Worm (Caenorhabditis elegans): Measurements from ENCODE around the gene des-2.
A peak's percentile ranks its signal among the peaks of the same experiment; 100 is the strongest.

The des-2 gene

DNA sequence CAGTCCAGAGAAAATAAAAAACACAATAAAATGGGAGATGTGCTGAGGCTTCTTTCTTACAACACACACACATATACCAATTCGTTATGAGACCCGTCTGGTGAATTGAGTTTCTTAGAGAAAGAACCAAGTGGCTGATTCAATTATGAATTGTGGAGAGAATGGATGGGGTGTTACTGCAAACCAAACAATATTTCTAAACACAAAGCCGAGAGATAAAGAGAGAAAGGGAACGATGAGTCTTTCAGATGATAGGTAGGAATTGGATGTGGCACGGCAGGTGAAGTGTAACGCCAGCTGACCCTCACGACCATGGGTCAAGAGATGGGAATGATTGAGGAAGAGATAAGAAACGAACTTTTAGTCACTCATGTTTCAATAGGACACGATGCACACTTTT, 24.8 kb upstream of the des-2 start, which contains the start of gene mig-17:
mig-17 (plus strand) TSS at position 389 of the 400 bp plus-strand sequence.
- TF ChIP-seq lin-11 (tag; optimal IDR thresholded peaks at IDR 0.05) (no peak), ceh-18 (tag; optimal IDR thresholded peaks at IDR 0.05) (no peak), unc-42 (tag; optimal IDR thresholded peaks at IDR 0.05) (peak; percentile 85), unc-55 (GFP tag; optimal IDR thresholded peaks at IDR 0.05) (peak; percentile 36)

DNA sequence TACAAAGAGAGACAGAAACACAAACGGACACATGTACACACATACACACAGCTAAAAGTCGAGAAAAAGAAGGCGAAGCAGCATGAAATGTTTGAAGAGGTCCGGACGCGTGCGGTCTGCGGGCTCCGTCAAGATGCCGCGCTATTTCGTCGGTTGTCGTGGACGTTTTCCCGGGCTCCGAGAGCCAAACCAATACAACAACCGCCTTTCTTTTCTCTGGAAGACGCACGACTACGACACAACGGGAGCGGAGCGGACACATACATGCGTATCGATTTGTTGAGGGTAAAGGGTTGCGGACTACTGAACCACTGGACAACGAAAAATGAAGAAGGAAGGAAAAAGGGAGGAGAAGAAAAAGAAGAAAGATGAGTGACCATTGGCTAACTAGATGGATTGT, 23.9 kb upstream of the des-2 start:
- TF ChIP-seq hlh-8 (tag; optimal IDR thresholded peaks at IDR 0.05) (no peak), ama-1 (optimal IDR thresholded peaks at IDR 0.05) (no peak), npax-4 (tag; optimal IDR thresholded peaks at IDR 0.05) (no peak), ceh-31 (tag; optimal IDR thresholded peaks at IDR 0.05) (peak; percentile 51), ceh-18 (tag; optimal IDR thresholded peaks at IDR 0.05) (peak; percentile 6), elt-2 (tag; optimal IDR thresholded peaks at IDR 0.05) (no peak), madf-2 (tag; optimal IDR thresholded peaks at IDR 0.05) (no peak), Y22D7AL.16 (tag; optimal IDR thresholded peaks at IDR 0.05) (no peak), K09A11.1 (tag; optimal IDR thresholded peaks at IDR 0.05; ENCODE audit: insufficient read depth) (no peak), ceh-34 (tag; optimal IDR thresholded peaks at IDR 0.05) (peak; percentile 39), gmeb-2 (tag; optimal IDR thresholded peaks at IDR 0.05) (no peak), sox-2 (GFP tag; IDR thresholded peaks at IDR 0.05) (no peak), ets-4 (tag; optimal IDR thresholded peaks at IDR 0.05) (no peak), ceh-48 (tag; optimal IDR thresholded peaks at IDR 0.05) (peak; percentile 89), ceh-30 (tag; optimal IDR thresholded peaks at IDR 0.05) (no peak), zip-5 (tag; optimal IDR thresholded peaks at IDR 0.05) (no peak), dve-1 (tag; optimal IDR thresholded peaks at IDR 0.05) (no peak), odd-2 (tag; optimal IDR thresholded peaks at IDR 0.05) (no peak), pat-9 (tag; optimal IDR thresholded peaks at IDR 0.05) (no peak), C38D4.7 (GFP tag; optimal IDR thresholded peaks at IDR 0.05) (no peak), ceh-45 (GFP tag; IDR thresholded peaks at IDR 0.05) (no peak), ceh-14 (tag; optimal IDR thresholded peaks at IDR 0.05) (peak; percentile 44), pag-3 (tag; optimal IDR thresholded peaks at IDR 0.05; ENCODE audit: borderline replicate concordance) (no peak), unc-3 (GFP tag; conservative IDR thresholded peaks at IDR 0.05) (no peak), unc-3 (tag; optimal IDR thresholded peaks at IDR 0.05) (no peak), fkh-10 (GFP tag; optimal IDR thresholded peaks at IDR 0.05) (no peak), lin-11 (tag; optimal IDR thresholded peaks at IDR 0.05) (no peak), ceh-6 (GFP tag; optimal IDR thresholded peaks at IDR 0.05) (no peak), ceh-19 (GFP tag; optimal IDR thresholded peaks at IDR 0.05) (peak; percentile 49), ahr-1 (tag; optimal IDR thresholded peaks at IDR 0.05) (no peak), unc-86 (tag; optimal IDR thresholded peaks at IDR 0.05) (no peak), hlh-6 (tag; optimal IDR thresholded peaks at IDR 0.05) (no peak), pha-4 (tag; optimal IDR thresholded peaks at IDR 0.05) (no peak), ceh-22 (tag; optimal IDR thresholded peaks at IDR 0.05) (no peak), unc-42 (tag; optimal IDR thresholded peaks at IDR 0.05) (peak; percentile 40), fkh-6 (tag; optimal IDR thresholded peaks at IDR 0.05) (no peak), hlh-15 (tag; optimal IDR thresholded peaks at IDR 0.05) (no peak), hlh-13 (GFP tag; optimal IDR thresholded peaks at IDR 0.05) (no peak), pha-2 (tag; optimal IDR thresholded peaks at IDR 0.05) (no peak), sox-4 (tag; optimal IDR thresholded peaks at IDR 0.05) (no peak), pqm-1 (tag; optimal IDR thresholded peaks at IDR 0.05) (no peak), che-1 (tag; optimal IDR thresholded peaks at IDR 0.05) (no peak), sdc-2 (tag; optimal IDR thresholded peaks at IDR 0.05) (peak; percentile 7), nfya-1 (tag; optimal IDR thresholded peaks at IDR 0.05) (peak; percentile 69), ceh-9 (tag; optimal IDR thresholded peaks at IDR 0.05) (no peak), ztf-16 (tag; optimal IDR thresholded peaks at IDR 0.05) (no peak), pros-1 (tag; optimal IDR thresholded peaks at IDR 0.05) (no peak), syd-9 (tag; optimal IDR thresholded peaks at IDR 0.05) (no peak), C08G9.2 (tag; optimal IDR thresholded peaks at IDR 0.05) (peak; percentile 17), rnt-1 (tag; optimal IDR thresholded peaks at IDR 0.05) (no peak), F13H6.1 (tag; optimal IDR thresholded peaks at IDR 0.05) (peak; percentile 28)

Measured in whole organism, late embryonic.